Worm (Caenorhabditis elegans) whole organism, mixed stage, embryonic: ENCODE measurements around the gene T16G12.7.

Source experiments
- bed-3 ChIP-seq: fragments of 200-800 bp; sonication (Bioruptor generic); optimal IDR thresholded peaks from 3 replicates; lab custom pipeline; 2018; ENCODE audit warnings: mild to moderate bottlenecking, missing genetic modification characterization, moderate library complexity, missing compliant biosample characterization
- blmp-1 ChIP-seq: fragments of 150-350 bp; optimal IDR thresholded peaks from 2 replicates; lab custom pipeline; 2014; ENCODE audit warnings: missing biosample characterization, missing genetic modification characterization
- ceh-39 ChIP-seq: fragments of 150-350 bp; optimal IDR thresholded peaks from 2 replicates; lab custom pipeline; 2014; ENCODE audit warnings: missing biosample characterization, missing genetic modification characterization
- ceh-43 ChIP-seq: fragments of 200-800 bp; sonication (Bioruptor generic); optimal IDR thresholded peaks from 2 replicates; lab custom pipeline; 2018; ENCODE audit warnings: mild to moderate bottlenecking, missing genetic modification characterization, moderate library complexity, missing compliant biosample characterization
- ceh-83 ChIP-seq: fragments of 200-800 bp; sonication (Bioruptor generic); optimal IDR thresholded peaks from 2 replicates; lab custom pipeline; 2018; ENCODE audit warnings: mild to moderate bottlenecking, missing genetic modification characterization, missing compliant biosample characterization
- ces-1 ChIP-seq: fragments of 150-350 bp; optimal IDR thresholded peaks from 2 replicates; lab custom pipeline; 2014; ENCODE audit warnings: missing biosample characterization, missing genetic modification reagents, missing genetic modification characterization
- cnd-1 ChIP-seq: fragments of 200-800 bp; sonication (Bioruptor generic); optimal IDR thresholded peaks from 2 replicates; lab custom pipeline; 2018; ENCODE audit warnings: mild to moderate bottlenecking, missing genetic modification characterization, missing compliant biosample characterization
- drap-1 ChIP-seq: fragments of 200-800 bp; sonication (Bioruptor generic); optimal IDR thresholded peaks from 3 replicates; lab custom pipeline; 2018; ENCODE audit warnings: mild to moderate bottlenecking, missing genetic modification characterization, missing compliant biosample characterization
- elt-1 ChIP-seq: sonication (generic microtip); optimal IDR thresholded peaks from 2 replicates; lab custom pipeline; 2017; ENCODE audit warnings: missing genetic modification characterization, mild to moderate bottlenecking, missing compliant biosample characterization, antibody characterized with exemption, moderate library complexity, borderline replicate concordance; ENCODE audit not compliant: insufficient read depth
- elt-3 ChIP-seq: fragments of 150-350 bp; optimal IDR thresholded peaks from 2 replicates; lab custom pipeline; 2014; ENCODE audit warnings: missing biosample characterization, missing genetic modification characterization
- flh-1 ChIP-seq: fragments of 200-800 bp; sonication (Bioruptor generic); optimal IDR thresholded peaks from 2 replicates; lab custom pipeline; 2018; ENCODE audit warnings: mild to moderate bottlenecking, missing genetic modification characterization, moderate library complexity, missing compliant biosample characterization
- ham-2 ChIP-seq: fragments of 200-800 bp; sonication (Bioruptor generic); optimal IDR thresholded peaks from 2 replicates; lab custom pipeline; 2018; ENCODE audit warnings: mild to moderate bottlenecking, missing genetic modification characterization, missing compliant biosample characterization
- lsy-2 ChIP-seq: fragments of 150-350 bp; optimal IDR thresholded peaks from 2 replicates; lab custom pipeline; 2014; ENCODE audit warnings: missing biosample characterization, missing genetic modification characterization
- mab-5 ChIP-seq: fragments of 150-350 bp; optimal IDR thresholded peaks from 2 replicates; lab custom pipeline; 2014; ENCODE audit warnings: missing biosample characterization, missing genetic modification characterization
- mep-1 ChIP-seq: fragments of 150-350 bp; optimal IDR thresholded peaks from 2 replicates; lab custom pipeline; 2017; ENCODE audit warnings: missing biosample characterization, missing genetic modification reagents, missing genetic modification characterization, inconsistent platforms
- nhr-12 ChIP-seq: fragments of 150-350 bp; optimal IDR thresholded peaks from 2 replicates; lab custom pipeline; 2014; ENCODE audit warnings: missing biosample characterization, missing genetic modification characterization
- nhr-2 ChIP-seq: fragments of 150-350 bp; optimal IDR thresholded peaks from 2 replicates; lab custom pipeline; 2014; ENCODE audit warnings: missing biosample characterization, missing genetic modification characterization
- nhr-237 ChIP-seq: fragments of 150-350 bp; optimal IDR thresholded peaks from 2 replicates; lab custom pipeline; 2014; ENCODE audit warnings: missing biosample characterization, missing genetic modification characterization
- nhr-76 ChIP-seq: sonication (generic microtip); optimal IDR thresholded peaks from 2 replicates; lab custom pipeline; 2017; ENCODE audit warnings: missing biosample characterization, missing genetic modification characterization
- pha-4 ChIP-seq: fragments of 150-350 bp; optimal IDR thresholded peaks from 2 replicates; lab custom pipeline; 2018; ENCODE audit warnings: missing biosample characterization, missing genetic modification reagents, missing genetic modification characterization
- sem-2 ChIP-seq: fragments of 200-800 bp; sonication (Bioruptor generic); optimal IDR thresholded peaks from 2 replicates; lab custom pipeline; 2018; ENCODE audit warnings: mild to moderate bottlenecking, missing genetic modification characterization, missing compliant biosample characterization
- snpc-4 ChIP-seq: fragments of 150-350 bp; optimal IDR thresholded peaks from 2 replicates; lab custom pipeline; 2014; ENCODE audit warnings: missing biosample characterization, missing genetic modification characterization
- sptf-1 ChIP-seq: sonication (generic microtip); optimal IDR thresholded peaks from 2 replicates; lab custom pipeline; 2017; ENCODE audit warnings: mild to moderate bottlenecking, missing genetic modification characterization, moderate library complexity, missing compliant biosample characterization
- tbx-8 ChIP-seq: fragments of 200-800 bp; sonication (Bioruptor generic); optimal IDR thresholded peaks from 2 replicates; lab custom pipeline; 2018; ENCODE audit warnings: mild to moderate bottlenecking, missing genetic modification characterization, moderate library complexity, missing compliant biosample characterization
- unc-120 ChIP-seq: sonication (generic microtip); optimal IDR thresholded peaks from 2 replicates; lab custom pipeline; 2017; ENCODE audit warnings: missing genetic modification characterization, missing compliant biosample characterization; ENCODE audit not compliant: poor library complexity, severe bottlenecking
- unc-39 ChIP-seq: fragments of 150-350 bp; optimal IDR thresholded peaks from 2 replicates; lab custom pipeline; 2014; ENCODE audit warnings: missing biosample characterization, missing genetic modification characterization
- unc-62 ChIP-seq: fragments of 150-350 bp; optimal IDR thresholded peaks from 2 replicates; lab custom pipeline; 2014; ENCODE audit warnings: missing biosample characterization, missing genetic modification reagents, missing genetic modification characterization
- zip-8 ChIP-seq: fragments of 150-350 bp; optimal IDR thresholded peaks from 2 replicates; lab custom pipeline; 2014; ENCODE audit warnings: missing biosample characterization, missing genetic modification characterization
- ztf-11 ChIP-seq: fragments of 150-350 bp; optimal IDR thresholded peaks from 2 replicates; lab custom pipeline; 2014; ENCODE audit warnings: missing biosample characterization, missing genetic modification characterization

Gene T16G12.7

ce11 chrIII:10064140-10064539 is 24.2 kb upstream of the T16G12.7 start, which contains the start of gene ekl-6:
Gene ekl-6 (plus strand): TSS chrIII:10064404.
- TF ChIP-seq nhr-76 (tag; lab: Kevin White, UChicago) (no peak), sptf-1 (tag; lab: Kevin White, UChicago) (peak; percentile 5), cnd-1 (tag; lab: Kevin White, UChicago) (peak; percentile 4), tbx-8 (GFP tag; lab: Kevin White, UChicago) (no peak)

- no peak for TF ChIP-seq unc-62 (GFP tag; lab: Kevin White, UChicago)
- no peak for TF ChIP-seq mab-5 (tag; lab: Kevin White, UChicago)
- no peak for TF ChIP-seq nhr-2 (tag; lab: Kevin White, UChicago)
These were observed 20.7 kb upstream of the T16G12.7 start, which contains the start of gene T16G12.13 for ce11 chrIII:10060573-10060972. Gene T16G12.13 (plus strand): TSS chrIII:10060865.

ce11 chrIII:10059002-10059401 is 19.1 kb upstream of the T16G12.7 start, which contains the start of gene T16G12.8:
Gene T16G12.8 (plus strand): TSS chrIII:10059302.
- TF ChIP-seq unc-120 (tag; lab: Kevin White, UChicago) = no peak
- TF ChIP-seq ceh-43 (GFP tag; lab: Kevin White, UChicago) = no peak

ce11 chrIII:10057518-10057917 is 17.6 kb upstream of the T16G12.7 start, which contains the start of gene T16G12.4:
Gene T16G12.4 (plus strand): TSS chrIII:10057818.
- TF ChIP-seq lsy-2 (tag; lab: Kevin White, UChicago) (no peak), cnd-1 (tag; lab: Kevin White, UChicago) (no peak), unc-120 (tag; lab: Kevin White, UChicago) (no peak), flh-1 (GFP tag; lab: Kevin White, UChicago) (no peak), nhr-237 (tag; lab: Kevin White, UChicago) (no peak), drap-1 (GFP tag; lab: Kevin White, UChicago) (no peak), mep-1 (tag; lab: Kevin White, UChicago) (no peak), tbx-8 (GFP tag; lab: Kevin White, UChicago) (no peak), ces-1 (GFP tag; lab: Kevin White, UChicago) (no peak), elt-1 (tag; lab: Kevin White, UChicago) (no peak), nhr-76 (tag; lab: Kevin White, UChicago) (no peak), nhr-2 (tag; lab: Kevin White, UChicago) (no peak), unc-39 (no peak), ham-2 (GFP tag; lab: Kevin White, UChicago) (no peak), zip-8 (tag; lab: Kevin White, UChicago) (no peak), pha-4 (tag; lab: Kevin White, UChicago) (no peak), bed-3 (GFP tag; lab: Kevin White, UChicago) (no peak), ceh-39 (no peak), nhr-12 (tag; lab: Kevin White, UChicago) (no peak)

ce11 chrIII:10056033-10056432 is 16.1 kb upstream of the T16G12.7 start, which contains the start of gene T16G12.10:
Gene T16G12.10 (minus strand): TSS chrIII:10056133.
- TF ChIP-seq ceh-83 (GFP tag; lab: Kevin White, UChicago) (no peak), nhr-12 (tag; lab: Kevin White, UChicago) (no peak), drap-1 (GFP tag; lab: Kevin White, UChicago) (no peak), ces-1 (GFP tag; lab: Kevin White, UChicago) (no peak), unc-39 (no peak), mab-5 (tag; lab: Kevin White, UChicago) (no peak), unc-120 (tag; lab: Kevin White, UChicago) (no peak), snpc-4 (tag; lab: Kevin White, UChicago) (no peak), ztf-11 (tag; lab: Kevin White, UChicago) (no peak), sem-2 (no peak), nhr-76 (tag; lab: Kevin White, UChicago) (no peak), mep-1 (tag; lab: Kevin White, UChicago) (no peak), sptf-1 (tag; lab: Kevin White, UChicago) (no peak), bed-3 (GFP tag; lab: Kevin White, UChicago) (no peak), blmp-1 (no peak), ceh-43 (GFP tag; lab: Kevin White, UChicago) (no peak), pha-4 (tag; lab: Kevin White, UChicago) (no peak), elt-3 (tag; lab: Kevin White, UChicago) (no peak), zip-8 (tag; lab: Kevin White, UChicago) (no peak)
